Worm (Caenorhabditis elegans) whole organism, midembryonic: ENCODE measurements around the gene nspg-11.

ENCODE experiments used
- T22C8.4 ChIP-seq: fragments of 200-800 bp; sonication (Bioruptor generic); IDR thresholded peaks from 2 replicates; pipeline ENCODE4 v1.3.6; 2022; ENCODE audit warnings: missing genetic modification characterization, missing compliant biosample characterization
- cog-1 ChIP-seq: sonication (generic microtip); optimal IDR thresholded peaks from 2 replicates; lab custom pipeline; 2016; ENCODE audit warnings: missing genetic modification characterization, missing compliant biosample characterization
- flt-1 ChIP-seq: fragments of 200-800 bp; sonication (Bioruptor generic); IDR thresholded peaks from 2 replicates; pipeline ENCODE4 v1.3.6; 2022; ENCODE audit warnings: missing genetic modification characterization, missing compliant biosample characterization
- klf-2 ChIP-seq: fragments of 200-800 bp; sonication (Bioruptor generic); conservative IDR thresholded peaks from 2 replicates; pipeline ENCODE4 v1.3.6; 2022; ENCODE audit warnings: missing genetic modification reagents, missing genetic modification characterization, missing compliant biosample characterization
- med-1 ChIP-seq: sonication (generic microtip); optimal IDR thresholded peaks from 2 replicates; lab custom pipeline; 2017; ENCODE audit warnings: missing genetic modification characterization, mild to moderate bottlenecking, missing compliant biosample characterization, antibody characterized with exemption, missing genetic modification reagents; ENCODE audit not compliant: insufficient read depth
- ref-1 ChIP-seq: fragments of 200-800 bp; sonication (Bioruptor generic); conservative IDR thresholded peaks from 2 replicates; pipeline ENCODE4 v1.3.6; 2022; ENCODE audit warnings: missing genetic modification reagents, missing genetic modification characterization, missing compliant biosample characterization
- tab-1 ChIP-seq: fragments of 200-800 bp; sonication (Bioruptor generic); IDR thresholded peaks from 2 replicates; pipeline ENCODE4 v1.3.6; 2022; ENCODE audit warnings: missing genetic modification characterization, missing compliant biosample characterization
- ztf-23 ChIP-seq: fragments of 200-800 bp; sonication (Bioruptor generic); IDR thresholded peaks from 2 replicates; pipeline ENCODE4 v1.3.6; 2022; ENCODE audit warnings: missing genetic modification reagents, missing genetic modification characterization, missing compliant biosample characterization
- ztf-29 ChIP-seq: fragments of 200-800 bp; sonication (Bioruptor generic); IDR thresholded peaks from 2 replicates; pipeline ENCODE4 v1.3.6; 2022; ENCODE audit warnings: missing genetic modification reagents, missing genetic modification characterization, missing compliant biosample characterization

Gene nspg-11

ce11 chrIV:9323989-9324506 lies at the start of gene nspg-11, which contains the start of gene F49C12.15:
TSS of gene nspg-11 (minus strand) at chrIV:9324089.
TSS of gene F49C12.15 (plus strand) at chrIV:9324456.
- TF ChIP-seq med-1 (GFP tag; lab: Kevin White, UChicago) (no peak), tab-1 (GFP tag; lab: Robert Waterston, UW) (no peak), ztf-23 (no peak), ref-1 (no peak), flt-1 (no peak), T22C8.4 (GFP tag; lab: Robert Waterston, UW) (no peak), ztf-29 (GFP tag; lab: Robert Waterston, UW) (no peak), cog-1 (tag; lab: Kevin White, UChicago) (no peak), klf-2 (GFP tag; lab: Robert Waterston, UW) (no peak)

- TF ChIP-seq ztf-23: no peak
- TF ChIP-seq med-1 (GFP tag; lab: Kevin White, UChicago): no peak
- TF ChIP-seq flt-1: no peak
- TF ChIP-seq ref-1: no peak
- no peak for TF ChIP-seq T22C8.4 (GFP tag; lab: Robert Waterston, UW)
- no peak for TF ChIP-seq klf-2 (GFP tag; lab: Robert Waterston, UW)
- TF ChIP-seq tab-1 (GFP tag; lab: Robert Waterston, UW): no peak
- no peak for TF ChIP-seq cog-1 (tag; lab: Kevin White, UChicago)
- no peak for TF ChIP-seq ztf-29 (GFP tag; lab: Robert Waterston, UW)
Measured at ce11 chrIV:9371126-9371525, 47.2 kb upstream of the nspg-11 start, which contains the start of gene fbxc-58. TSS of gene fbxc-58 (plus strand) at chrIV:9371508.

ce11 chrIV:9367852-9368627 lies 44.2 kb upstream of the nspg-11 start:
- TF ChIP-seq ref-1: no peak
- TF ChIP-seq tab-1 (GFP tag; lab: Robert Waterston, UW): no peak
- no peak for TF ChIP-seq klf-2 (GFP tag; lab: Robert Waterston, UW)
- TF ChIP-seq ztf-23: no peak
- no peak for TF ChIP-seq flt-1
- no peak for TF ChIP-seq cog-1 (tag; lab: Kevin White, UChicago)
- TF ChIP-seq med-1 (GFP tag; lab: Kevin White, UChicago): no peak
- no peak for TF ChIP-seq ztf-29 (GFP tag; lab: Robert Waterston, UW)
- no peak for TF ChIP-seq T22C8.4 (GFP tag; lab: Robert Waterston, UW)

ce11 chrIV:9366411-9366810 lies 42.5 kb upstream of the nspg-11 start, which contains the start of gene pezo-1:
TSS of gene pezo-1 (minus strand) at chrIV:9366511.
- TF ChIP-seq med-1 (GFP tag; lab: Kevin White, UChicago): no peak
- TF ChIP-seq ztf-23: no peak
- no peak for TF ChIP-seq tab-1 (GFP tag; lab: Robert Waterston, UW)
- no peak for TF ChIP-seq T22C8.4 (GFP tag; lab: Robert Waterston, UW)
- no peak for TF ChIP-seq ztf-29 (GFP tag; lab: Robert Waterston, UW)
- TF ChIP-seq ref-1: no peak
- no peak for TF ChIP-seq cog-1 (tag; lab: Kevin White, UChicago)
- TF ChIP-seq klf-2 (GFP tag; lab: Robert Waterston, UW): no peak

ce11 chrIV:9353728-9354127 lies 29.8 kb upstream of the nspg-11 start:
- TF ChIP-seq T22C8.4 (GFP tag; lab: Robert Waterston, UW): no peak
- TF ChIP-seq ztf-23: no peak
- no peak for TF ChIP-seq klf-2 (GFP tag; lab: Robert Waterston, UW)
- TF ChIP-seq med-1 (GFP tag; lab: Kevin White, UChicago): no peak
- no peak for TF ChIP-seq flt-1
- TF ChIP-seq cog-1 (tag; lab: Kevin White, UChicago): no peak
- TF ChIP-seq ref-1: no peak
- TF ChIP-seq ztf-29 (GFP tag; lab: Robert Waterston, UW): no peak
- TF ChIP-seq tab-1 (GFP tag; lab: Robert Waterston, UW): no peak

ce11 chrIV:9343102-9343599 lies 19.3 kb upstream of the nspg-11 start, which contains the start of gene pigc-1:
TSS of gene pigc-1 (minus strand) at chrIV:9343152.
- TF ChIP-seq T22C8.4 (GFP tag; lab: Robert Waterston, UW): no peak
- no peak for TF ChIP-seq tab-1 (GFP tag; lab: Robert Waterston, UW)
- TF ChIP-seq flt-1: no peak
- TF ChIP-seq ref-1: no peak
- TF ChIP-seq klf-2 (GFP tag; lab: Robert Waterston, UW): no peak
- no peak for TF ChIP-seq ztf-23
- TF ChIP-seq med-1 (GFP tag; lab: Kevin White, UChicago): no peak
- no peak for TF ChIP-seq cog-1 (tag; lab: Kevin White, UChicago)
- TF ChIP-seq ztf-29 (GFP tag; lab: Robert Waterston, UW): no peak

ce11 chrIV:9341591-9341990 lies 17.7 kb upstream of the nspg-11 start, which contains the start of gene vps-26:
TSS of gene vps-26 (minus strand) at chrIV:9341790.
- TF ChIP-seq T22C8.4 (GFP tag; lab: Robert Waterston, UW): no peak
- TF ChIP-seq cog-1 (tag; lab: Kevin White, UChicago): no peak
- no peak for TF ChIP-seq med-1 (GFP tag; lab: Kevin White, UChicago)
- no peak for TF ChIP-seq tab-1 (GFP tag; lab: Robert Waterston, UW)
- TF ChIP-seq flt-1: no peak
- TF ChIP-seq klf-2 (GFP tag; lab: Robert Waterston, UW): no peak
- TF ChIP-seq ztf-29 (GFP tag; lab: Robert Waterston, UW): no peak
- TF ChIP-seq ref-1: no peak
- no peak for TF ChIP-seq ztf-23

- TF ChIP-seq ztf-29 (GFP tag; lab: Robert Waterston, UW) (no peak), klf-2 (GFP tag; lab: Robert Waterston, UW) (no peak), T22C8.4 (GFP tag; lab: Robert Waterston, UW) (no peak), flt-1 (no peak), med-1 (GFP tag; lab: Kevin White, UChicago) (no peak), cog-1 (tag; lab: Kevin White, UChicago) (no peak), tab-1 (GFP tag; lab: Robert Waterston, UW) (no peak), ref-1 (no peak), ztf-23 (no peak)
Measured at ce11 chrIV:9339205-9339604, 15.3 kb upstream of the nspg-11 start, which contains the start of gene T20D3.6. TSS of gene T20D3.6 (minus strand) at chrIV:9339305.
